Worm (Caenorhabditis elegans) whole organism, mixed stage, embryonic: ENCODE data around the gene F54H12.4.

Experiments used
- M03D4.4 ChIP-seq: sonication (generic microtip); optimal IDR thresholded peaks from 2 replicates; lab custom pipeline; 2017; ENCODE audit warnings: mild to moderate bottlenecking, missing genetic modification characterization, missing compliant biosample characterization
- bed-3 ChIP-seq: fragments of 200-800 bp; sonication (Bioruptor generic); optimal IDR thresholded peaks from 3 replicates; lab custom pipeline; 2018; ENCODE audit warnings: mild to moderate bottlenecking, missing genetic modification characterization, moderate library complexity, missing compliant biosample characterization
- blmp-1 ChIP-seq: fragments of 150-350 bp; optimal IDR thresholded peaks from 2 replicates; lab custom pipeline; 2014; ENCODE audit warnings: missing biosample characterization, missing genetic modification characterization
- ceh-39 ChIP-seq: fragments of 150-350 bp; optimal IDR thresholded peaks from 2 replicates; lab custom pipeline; 2014; ENCODE audit warnings: missing biosample characterization, missing genetic modification characterization
- ceh-43 ChIP-seq: fragments of 200-800 bp; sonication (Bioruptor generic); optimal IDR thresholded peaks from 2 replicates; lab custom pipeline; 2018; ENCODE audit warnings: mild to moderate bottlenecking, missing genetic modification characterization, moderate library complexity, missing compliant biosample characterization
- ceh-83 ChIP-seq: fragments of 200-800 bp; sonication (Bioruptor generic); optimal IDR thresholded peaks from 2 replicates; lab custom pipeline; 2018; ENCODE audit warnings: mild to moderate bottlenecking, missing genetic modification characterization, missing compliant biosample characterization
- ces-1 ChIP-seq: fragments of 150-350 bp; optimal IDR thresholded peaks from 2 replicates; lab custom pipeline; 2014; ENCODE audit warnings: missing biosample characterization, missing genetic modification reagents, missing genetic modification characterization
- cnd-1 ChIP-seq: fragments of 200-800 bp; sonication (Bioruptor generic); optimal IDR thresholded peaks from 2 replicates; lab custom pipeline; 2018; ENCODE audit warnings: mild to moderate bottlenecking, missing genetic modification characterization, missing compliant biosample characterization
- drap-1 ChIP-seq: fragments of 200-800 bp; sonication (Bioruptor generic); optimal IDR thresholded peaks from 3 replicates; lab custom pipeline; 2018; ENCODE audit warnings: mild to moderate bottlenecking, missing genetic modification characterization, missing compliant biosample characterization
- elt-3 ChIP-seq: fragments of 150-350 bp; optimal IDR thresholded peaks from 2 replicates; lab custom pipeline; 2014; ENCODE audit warnings: missing biosample characterization, missing genetic modification characterization
- flh-1 ChIP-seq: fragments of 200-800 bp; sonication (Bioruptor generic); optimal IDR thresholded peaks from 2 replicates; lab custom pipeline; 2018; ENCODE audit warnings: mild to moderate bottlenecking, missing genetic modification characterization, moderate library complexity, missing compliant biosample characterization
- ham-2 ChIP-seq: fragments of 200-800 bp; sonication (Bioruptor generic); optimal IDR thresholded peaks from 2 replicates; lab custom pipeline; 2018; ENCODE audit warnings: mild to moderate bottlenecking, missing genetic modification characterization, missing compliant biosample characterization
- hlh-1 ChIP-seq: fragments of 150-350 bp; optimal IDR thresholded peaks from 2 replicates; lab custom pipeline; 2014; ENCODE audit warnings: missing biosample characterization, missing genetic modification reagents, missing genetic modification characterization
- lin-32 ChIP-seq: fragments of 200-800 bp; sonication (Bioruptor generic); optimal IDR thresholded peaks from 2 replicates; lab custom pipeline; 2018; ENCODE audit warnings: mild to moderate bottlenecking, missing genetic modification characterization, missing compliant biosample characterization
- lsy-2 ChIP-seq: fragments of 150-350 bp; optimal IDR thresholded peaks from 2 replicates; lab custom pipeline; 2014; ENCODE audit warnings: missing biosample characterization, missing genetic modification characterization
- mep-1 ChIP-seq: fragments of 150-350 bp; optimal IDR thresholded peaks from 2 replicates; lab custom pipeline; 2017; ENCODE audit warnings: missing biosample characterization, missing genetic modification reagents, missing genetic modification characterization, inconsistent platforms
- mls-2 ChIP-seq: sonication (generic microtip); optimal IDR thresholded peaks from 2 replicates; lab custom pipeline; 2016; ENCODE audit warnings: mild to moderate bottlenecking, missing genetic modification characterization, moderate library complexity, missing compliant biosample characterization
- nhr-12 ChIP-seq: fragments of 150-350 bp; optimal IDR thresholded peaks from 2 replicates; lab custom pipeline; 2014; ENCODE audit warnings: missing biosample characterization, missing genetic modification characterization
- nhr-2 ChIP-seq: fragments of 150-350 bp; optimal IDR thresholded peaks from 2 replicates; lab custom pipeline; 2014; ENCODE audit warnings: missing biosample characterization, missing genetic modification characterization
- nhr-237 ChIP-seq: fragments of 150-350 bp; optimal IDR thresholded peaks from 2 replicates; lab custom pipeline; 2014; ENCODE audit warnings: missing biosample characterization, missing genetic modification characterization
- nhr-28 ChIP-seq: fragments of 150-350 bp; optimal IDR thresholded peaks from 2 replicates; lab custom pipeline; 2014; ENCODE audit warnings: missing biosample characterization, missing genetic modification characterization
- nhr-76 ChIP-seq: sonication (generic microtip); optimal IDR thresholded peaks from 2 replicates; lab custom pipeline; 2017; ENCODE audit warnings: missing biosample characterization, missing genetic modification characterization
- pha-4 ChIP-seq: fragments of 150-350 bp; optimal IDR thresholded peaks from 2 replicates; lab custom pipeline; 2018; ENCODE audit warnings: missing biosample characterization, missing genetic modification reagents, missing genetic modification characterization
- sem-2 ChIP-seq: fragments of 200-800 bp; sonication (Bioruptor generic); optimal IDR thresholded peaks from 2 replicates; lab custom pipeline; 2018; ENCODE audit warnings: mild to moderate bottlenecking, missing genetic modification characterization, missing compliant biosample characterization
- snpc-4 ChIP-seq: fragments of 150-350 bp; optimal IDR thresholded peaks from 2 replicates; lab custom pipeline; 2014; ENCODE audit warnings: missing biosample characterization, missing genetic modification characterization
- sptf-1 ChIP-seq: sonication (generic microtip); optimal IDR thresholded peaks from 2 replicates; lab custom pipeline; 2017; ENCODE audit warnings: mild to moderate bottlenecking, missing genetic modification characterization, moderate library complexity, missing compliant biosample characterization
- tbx-8 ChIP-seq: fragments of 200-800 bp; sonication (Bioruptor generic); optimal IDR thresholded peaks from 2 replicates; lab custom pipeline; 2018; ENCODE audit warnings: mild to moderate bottlenecking, missing genetic modification characterization, moderate library complexity, missing compliant biosample characterization
- unc-120 ChIP-seq: sonication (generic microtip); optimal IDR thresholded peaks from 2 replicates; lab custom pipeline; 2017; ENCODE audit warnings: missing genetic modification characterization, missing compliant biosample characterization; ENCODE audit not compliant: poor library complexity, severe bottlenecking
- unc-39 ChIP-seq: fragments of 150-350 bp; optimal IDR thresholded peaks from 2 replicates; lab custom pipeline; 2014; ENCODE audit warnings: missing biosample characterization, missing genetic modification characterization
- unc-62 ChIP-seq: fragments of 150-350 bp; optimal IDR thresholded peaks from 2 replicates; lab custom pipeline; 2014; ENCODE audit warnings: missing biosample characterization, missing genetic modification reagents, missing genetic modification characterization
- zip-8 ChIP-seq: fragments of 150-350 bp; optimal IDR thresholded peaks from 2 replicates; lab custom pipeline; 2014; ENCODE audit warnings: missing biosample characterization, missing genetic modification characterization
- ztf-11 ChIP-seq: fragments of 150-350 bp; optimal IDR thresholded peaks from 2 replicates; lab custom pipeline; 2014; ENCODE audit warnings: missing biosample characterization, missing genetic modification characterization

The F54H12.4 gene

DNA sequence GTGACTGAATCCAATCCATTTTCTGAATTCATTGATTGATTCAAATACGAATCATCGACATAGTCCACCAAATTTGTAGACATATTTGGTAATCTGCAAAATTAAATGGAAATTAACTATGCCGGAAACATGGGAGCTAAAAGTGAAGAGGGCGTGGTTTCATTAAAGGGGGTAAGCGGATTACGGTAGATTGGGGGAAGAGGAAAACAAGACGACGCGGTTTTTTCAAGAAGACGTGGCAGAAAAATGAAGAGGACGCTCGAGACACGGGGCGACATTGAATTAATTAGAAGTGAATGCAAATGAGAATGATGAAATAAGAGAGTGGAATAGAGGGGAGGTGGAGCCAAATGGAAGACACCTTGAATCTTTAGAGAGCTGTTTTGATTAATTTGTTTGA lies 33.8 kb upstream of the F54H12.4 start, which contains the start of gene npr-17:
npr-17 (minus strand) TSS at position 101 of the 400 bp plus-strand sequence.
- TF ChIP-seq snpc-4 (tag; lab: Kevin White, UChicago) (no peak), nhr-12 (tag; lab: Kevin White, UChicago) (no peak), bed-3 (GFP tag; lab: Kevin White, UChicago) (no peak), lsy-2 (tag; lab: Kevin White, UChicago) (no peak), elt-3 (tag; lab: Kevin White, UChicago) (no peak), cnd-1 (tag; lab: Kevin White, UChicago) (no peak), nhr-76 (no peak), drap-1 (GFP tag; lab: Kevin White, UChicago) (no peak), ces-1 (no peak), nhr-28 (tag; lab: Kevin White, UChicago) (no peak), ceh-43 (GFP tag; lab: Kevin White, UChicago) (no peak), ceh-39 (tag; lab: Kevin White, UChicago) (no peak), ham-2 (GFP tag; lab: Kevin White, UChicago) (no peak), hlh-1 (tag; lab: Kevin White, UChicago) (no peak), sptf-1 (tag; lab: Kevin White, UChicago) (no peak), M03D4.4 (tag; lab: Kevin White, UChicago) (no peak), mls-2 (no peak), unc-62 (GFP tag; lab: Kevin White, UChicago) (no peak), zip-8 (tag; lab: Kevin White, UChicago) (no peak), mep-1 (no peak)

- TF ChIP-seq ham-2 (GFP tag; lab: Kevin White, UChicago) (no peak), ztf-11 (no peak), nhr-2 (tag; lab: Kevin White, UChicago) (no peak), ceh-43 (GFP tag; lab: Kevin White, UChicago) (no peak), pha-4 (tag; lab: Kevin White, UChicago) (no peak), unc-120 (tag; lab: Kevin White, UChicago) (no peak), mep-1 (no peak), lin-32 (GFP tag; lab: Kevin White, UChicago) (no peak), sptf-1 (tag; lab: Kevin White, UChicago) (no peak), cnd-1 (tag; lab: Kevin White, UChicago) (no peak), unc-62 (GFP tag; lab: Kevin White, UChicago) (no peak), elt-3 (tag; lab: Kevin White, UChicago) (no peak), ceh-83 (GFP tag; lab: Kevin White, UChicago) (no peak), nhr-237 (no peak), nhr-76 (no peak), ces-1 (no peak), blmp-1 (no peak), flh-1 (GFP tag; lab: Kevin White, UChicago) (no peak), tbx-8 (GFP tag; lab: Kevin White, UChicago) (no peak)
Measured at ce11 chrIII:7986585-7987171, 24.1 kb upstream of the F54H12.4 start, which contains the start of gene hrpk-2. TSS of gene hrpk-2 (plus strand) at chrIII:7987121.

- TF ChIP-seq ceh-83 (GFP tag; lab: Kevin White, UChicago) (no peak), mls-2 (no peak), unc-120 (tag; lab: Kevin White, UChicago) (no peak), lin-32 (GFP tag; lab: Kevin White, UChicago) (no peak), ceh-39 (tag; lab: Kevin White, UChicago) (no peak), cnd-1 (tag; lab: Kevin White, UChicago) (no peak), sem-2 (GFP tag; lab: Kevin White, UChicago) (no peak), M03D4.4 (tag; lab: Kevin White, UChicago) (no peak), bed-3 (GFP tag; lab: Kevin White, UChicago) (no peak), tbx-8 (GFP tag; lab: Kevin White, UChicago) (no peak), unc-39 (tag; lab: Kevin White, UChicago) (no peak), pha-4 (tag; lab: Kevin White, UChicago) (no peak), flh-1 (GFP tag; lab: Kevin White, UChicago) (no peak), nhr-237 (no peak), snpc-4 (tag; lab: Kevin White, UChicago) (no peak), hlh-1 (tag; lab: Kevin White, UChicago) (no peak), drap-1 (GFP tag; lab: Kevin White, UChicago) (no peak), nhr-28 (tag; lab: Kevin White, UChicago) (no peak), lsy-2 (tag; lab: Kevin White, UChicago) (no peak), unc-62 (GFP tag; lab: Kevin White, UChicago) (no peak)
Measured at ce11 chrIII:7981938-7982337, 19.4 kb upstream of the F54H12.4 start.
